Fruit fly (Drosophila melanogaster): ENCODE measurements around the gene Sgt1.

DNA sequence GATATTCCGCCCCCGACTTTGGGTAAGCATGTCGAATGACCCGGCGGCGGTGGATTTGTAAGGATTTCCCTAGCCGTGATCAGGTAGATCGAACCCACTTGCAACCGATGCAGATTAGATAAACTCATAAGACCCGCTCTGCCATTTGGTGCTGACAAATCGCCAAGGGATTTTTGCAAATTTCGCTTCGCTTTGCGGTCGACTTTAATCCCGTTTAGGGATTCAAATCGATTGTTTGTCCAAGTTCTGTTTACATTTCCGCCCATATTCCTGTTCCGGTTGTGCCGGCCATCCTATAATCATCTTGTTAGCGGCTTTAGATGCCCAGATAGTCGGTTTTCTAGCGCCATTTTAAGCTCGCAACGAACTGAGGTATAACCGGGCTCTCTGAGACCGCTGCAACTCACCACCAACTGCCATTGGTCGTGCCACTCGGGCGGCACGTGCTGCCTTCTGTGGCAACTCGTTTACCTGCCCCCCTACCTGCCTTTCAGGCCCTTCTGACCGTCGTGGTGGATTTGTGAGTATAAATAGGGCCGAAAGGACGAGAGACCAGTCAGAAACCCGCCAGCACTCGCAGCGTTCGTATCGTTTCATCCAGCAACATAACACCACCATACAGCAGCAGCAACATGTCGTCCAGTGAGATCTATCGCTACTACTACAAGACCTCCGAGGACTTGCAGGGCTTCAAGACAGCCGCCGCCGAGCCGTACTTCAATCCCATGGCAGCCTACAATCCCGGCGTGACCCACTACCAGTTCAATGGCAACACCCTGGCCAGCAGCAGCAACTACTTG is 27.4 kb downstream of the Sgt1 start, which contains the start of gene ato:
- TF ChIP-seq psq (GFP tag; optimal IDR thresholded peaks at IDR 0.05) (no peak), lola (GFP tag; optimal IDR thresholded peaks at IDR 0.05) (no peak), sv (GFP tag; optimal IDR thresholded peaks at IDR 0.05) (no peak), ey (GFP tag; optimal IDR thresholded peaks at IDR 0.05) (no peak), dsf (GFP tag; optimal IDR thresholded peaks at IDR 0.05; ENCODE audit: borderline replicate concordance) (no peak), Myc (optimal IDR thresholded peaks at IDR 0.05) (no peak), h (GFP tag; optimal IDR thresholded peaks at IDR 0.05) (no peak), fru (GFP tag; optimal IDR thresholded peaks at IDR 0.05) (no peak), OdsH (GFP tag; optimal IDR thresholded peaks at IDR 0.05) (no peak), Abd-B (GFP tag; optimal IDR thresholded peaks at IDR 0.05) (no peak), rgr (GFP tag; optimal IDR thresholded peaks at IDR 0.05) (no peak), woc (GFP tag; optimal IDR thresholded peaks at IDR 0.05) (no peak), tai (GFP tag; optimal IDR thresholded peaks at IDR 0.05) (no peak), Dfd (GFP tag; optimal IDR thresholded peaks at IDR 0.05) (no peak)

All from whole organism, wandering third instar larva.